Worm (Caenorhabditis elegans): Measurements from ENCODE around the gene srh-41.

Gene srh-41

DNA sequence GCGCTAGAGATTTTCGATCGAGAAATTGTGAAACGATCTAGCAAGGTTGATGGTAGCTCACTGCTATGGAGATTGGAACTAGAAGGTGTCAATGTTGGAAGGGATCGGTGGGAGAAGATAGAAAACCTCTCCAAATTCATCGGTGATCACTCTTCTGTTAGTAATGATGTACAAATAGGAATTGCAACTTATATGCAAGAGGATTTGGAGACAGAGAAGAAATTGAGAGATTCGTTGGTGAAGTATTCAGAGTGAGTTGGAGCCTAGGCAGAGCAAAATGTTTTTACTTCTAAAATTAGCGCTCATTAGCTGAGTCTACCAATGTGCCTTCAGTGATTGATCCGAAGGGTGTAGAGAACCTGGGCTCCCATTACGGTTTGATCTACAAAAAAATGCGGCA lies 7.2 kb upstream of the srh-41 start:
- no peak for TF ChIP-seq tbx-2 (tag; optimal IDR thresholded peaks at IDR 0.05)
- TF ChIP-seq lin-15B (tag; optimal IDR thresholded peaks at IDR 0.05) = no peak
- no peak for TF ChIP-seq swsn-7 (tag; optimal IDR thresholded peaks at IDR 0.05)
- no peak for TF ChIP-seq efl-1 (optimal IDR thresholded peaks at IDR 0.05)
- peak in 1 of 2 experiments; percentile 85 for TF ChIP-seq efl-1 (GFP tag; optimal IDR thresholded peaks at IDR 0.05 in 1 of 2)
- no peak for TF ChIP-seq ceh-82 (tag; optimal IDR thresholded peaks at IDR 0.05)

DNA sequence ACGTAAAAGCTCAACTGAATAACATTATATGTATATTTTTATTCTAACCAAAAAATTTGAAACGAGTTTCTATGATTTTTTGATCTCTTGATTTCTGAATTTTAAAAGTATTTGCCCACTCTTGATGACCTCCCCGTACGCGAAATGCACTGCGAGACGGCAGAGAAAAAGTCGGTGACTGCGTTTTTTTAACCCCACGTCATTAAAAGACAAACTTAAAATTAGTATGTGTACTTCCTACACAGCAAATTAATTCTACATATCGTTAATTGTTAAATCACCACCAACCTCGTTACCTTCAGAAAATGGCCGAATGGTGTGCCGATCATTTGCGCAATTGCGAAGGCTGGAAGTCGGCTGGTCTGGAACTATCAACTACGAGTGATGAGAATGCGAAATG lies 5.3 kb upstream of the srh-41 start, which contains the start of gene Y54G11A.4:
Gene Y54G11A.4 (plus strand): TSS at position 301 of the 400 bp plus-strand sequence.
- TF ChIP-seq zip-4 (GFP tag; optimal IDR thresholded peaks at IDR 0.05) (no peak), nhr-28 (tag; optimal IDR thresholded peaks at IDR 0.05) (no peak), egl-13 (tag; optimal IDR thresholded peaks at IDR 0.05) (no peak), alr-1 (tag; optimal IDR thresholded peaks at IDR 0.05; ENCODE audit: borderline replicate concordance) (no peak), mab-9 (GFP tag; IDR thresholded peaks at IDR 0.05) (no peak), ceh-88 (GFP tag; IDR thresholded peaks at IDR 0.05) (no peak), ama-1 (optimal IDR thresholded peaks at IDR 0.05) (no peak), nhr-85 (tag) (peak; percentile 38), pag-3 (tag; optimal IDR thresholded peaks at IDR 0.05; ENCODE audit: borderline replicate concordance, insufficient read depth) (no peak), ceh-82 (tag; optimal IDR thresholded peaks at IDR 0.05) (peak in 1 of 3 experiments; percentile 13), ceh-8 (GFP tag; optimal IDR thresholded peaks at IDR 0.05) (no peak)

DNA sequence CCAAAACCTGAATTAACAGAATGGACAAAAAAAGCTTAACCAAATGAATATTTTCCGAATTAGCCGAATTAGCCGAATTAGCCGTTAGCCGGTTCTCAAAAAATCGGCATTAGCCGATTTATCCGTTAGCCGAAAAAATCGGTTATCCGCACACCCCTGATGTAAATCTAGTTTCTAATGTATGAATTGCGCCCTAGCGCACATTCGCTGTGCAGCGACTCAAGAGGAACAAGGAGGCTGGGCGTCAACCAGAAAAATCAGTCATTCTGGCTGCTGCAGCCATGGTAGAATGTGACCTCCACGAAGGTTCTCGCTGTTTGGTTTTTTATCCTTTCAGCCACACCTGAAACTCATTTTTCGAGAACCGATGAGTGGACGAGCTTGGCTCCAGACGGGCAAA lies 4.7 kb upstream of the srh-41 start:
- TF ChIP-seq grh-1 (GFP tag; IDR thresholded peaks at IDR 0.05) (peak; percentile 43; the same call in 1 of the 2 replicates), dpl-1 (GFP tag; optimal IDR thresholded peaks at IDR 0.05) (peak in 2 of 3 experiments; percentile 12 to 14), lin-35 (GFP tag; optimal IDR thresholded peaks at IDR 0.05) (peak in 1 of 2 experiments; percentile 35), efl-1 (optimal IDR thresholded peaks at IDR 0.05) (peak in 1 of 2 experiments; percentile 42), efl-1 (GFP tag; optimal IDR thresholded peaks at IDR 0.05 in 1 of 2) (peak; percentile 16 to 90)

DNA sequence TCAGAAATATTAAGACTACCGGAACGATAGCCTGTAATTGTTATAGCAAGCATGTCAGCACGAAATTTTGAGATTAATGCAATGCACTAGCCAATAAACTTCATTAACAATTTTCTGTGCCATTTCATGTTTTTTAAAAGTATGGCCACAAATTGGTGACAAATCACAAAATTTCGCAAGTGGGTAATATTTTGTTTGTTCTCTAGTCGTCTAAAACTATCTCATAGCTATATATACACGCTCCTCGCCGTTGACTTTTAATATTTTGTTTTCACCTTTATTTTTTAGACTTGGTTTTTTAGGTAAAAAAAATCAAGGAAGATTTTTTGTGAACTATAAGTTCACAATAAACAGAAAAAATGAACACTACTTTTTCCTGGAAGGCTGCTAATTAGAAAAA lies 3.7 kb upstream of the srh-41 start:
- TF ChIP-seq skn-1 (tag; optimal IDR thresholded peaks at IDR 0.05) (peak; percentile 89), hpl-2 (GFP tag; optimal IDR thresholded peaks at IDR 0.05) (no peak), nhr-237 (tag; optimal IDR thresholded peaks at IDR 0.05) (peak; percentile 41), aly-2 (tag; optimal IDR thresholded peaks at IDR 0.05) (no peak), lin-35 (GFP tag; optimal IDR thresholded peaks at IDR 0.05) (peak in 1 of 2 experiments; percentile 16), efl-3 (GFP tag; optimal IDR thresholded peaks at IDR 0.05) (no peak), efl-1 (optimal IDR thresholded peaks at IDR 0.05) (peak; percentile 18 to 27), efl-1 (GFP tag; optimal IDR thresholded peaks at IDR 0.05 in 1 of 2) (peak in 1 of 2 experiments; percentile 53), sox-4 (tag; optimal IDR thresholded peaks at IDR 0.05) (no peak), pax-3 (tag; optimal IDR thresholded peaks at IDR 0.05) (no peak), nhr-77 (tag; optimal IDR thresholded peaks at IDR 0.05) (peak; percentile 36), nhr-20 (tag; optimal IDR thresholded peaks at IDR 0.05) (peak; percentile 22), zip-4 (GFP tag; optimal IDR thresholded peaks at IDR 0.05) (peak; percentile 8), C34B4.2 (tag; optimal IDR thresholded peaks at IDR 0.05) (no peak)

DNA sequence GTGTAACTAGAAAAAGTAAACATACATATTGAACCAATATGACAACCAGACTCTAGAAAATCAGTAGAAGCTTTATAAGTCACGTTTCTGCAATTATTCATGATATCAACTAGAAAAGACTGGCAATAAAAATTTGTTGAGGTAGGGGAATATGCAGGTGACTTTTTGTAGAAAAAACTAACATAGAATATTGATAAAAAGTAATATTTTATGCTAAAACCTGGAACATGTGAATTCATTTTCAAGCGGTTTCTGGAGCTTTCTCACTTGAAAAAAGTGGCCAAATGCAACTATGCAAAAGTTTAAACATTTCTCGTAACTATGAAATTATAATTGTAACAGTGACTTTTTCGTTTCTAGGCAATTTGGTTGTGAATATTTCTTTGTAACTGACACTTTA lies 1.8 kb upstream of the srh-41 start, which contains the start of gene srh-42:
Gene srh-42 (minus strand): TSS at position 101 of the 400 bp plus-strand sequence.
- TF ChIP-seq lir-3 (tag; optimal IDR thresholded peaks at IDR 0.05; ENCODE audit: poor library complexity) (no peak), snpc-4 (tag; optimal IDR thresholded peaks at IDR 0.05) (no peak), ceh-82 (tag; optimal IDR thresholded peaks at IDR 0.05) (no peak), sox-4 (tag; optimal IDR thresholded peaks at IDR 0.05) (no peak), ztf-4 (tag; optimal IDR thresholded peaks at IDR 0.05) (no peak), nhr-77 (tag; optimal IDR thresholded peaks at IDR 0.05) (no peak), ces-1 (GFP tag; optimal IDR thresholded peaks at IDR 0.05) (no peak), nhr-19 (GFP tag; conservative IDR thresholded peaks at IDR 0.05) (no peak), zag-1 (tag; optimal IDR thresholded peaks at IDR 0.05) (no peak), mef-2 (tag; optimal IDR thresholded peaks at IDR 0.05) (no peak), sup-37 (GFP tag; optimal IDR thresholded peaks at IDR 0.05) (no peak), nhr-85 (tag) (no peak), mab-9 (GFP tag; IDR thresholded peaks at IDR 0.05) (no peak)

Measured in whole organism, L1 larva.